Fruit fly (Drosophila melanogaster) whole organism, embryonic: ENCODE results near the gene Etl1.
A peak's percentile ranks its signal among the peaks of the same experiment; 100 is the strongest.

Experiments used
- Adf1 ChIP-seq: fragments of 200-800 bp; sonication (Bioruptor generic); IDR thresholded peaks from 2 replicates; pipeline ENCODE4 v1.3.6; 2022; ENCODE audit warnings: missing biosample characterization, missing genetic modification characterization
- CG13894 ChIP-seq: fragments of 200-800 bp; sonication (Bioruptor generic); optimal IDR thresholded peaks from 3 replicates; lab custom pipeline; 2018; ENCODE audit warnings: missing biosample characterization, mild to moderate bottlenecking, missing genetic modification characterization, moderate library complexity
- CG14860 ChIP-seq: fragments of 200-800 bp; sonication (Bioruptor generic); IDR thresholded peaks from 3 replicates; pipeline ENCODE4 v1.3.6; 2022; ENCODE audit warnings: missing biosample characterization, missing genetic modification characterization; ENCODE audit not compliant: partially characterized antibody
- CG17385 ChIP-seq: fragments of 200-800 bp; sonication (Bioruptor generic); optimal IDR thresholded peaks from 3 replicates; lab custom pipeline; 2018; ENCODE audit warnings: missing biosample characterization, mild to moderate bottlenecking, missing genetic modification characterization
- CG18011 ChIP-seq: fragments of 200-800 bp; sonication (Bioruptor generic); optimal IDR thresholded peaks from 2 replicates; lab custom pipeline; 2017; ENCODE audit warnings: missing biosample characterization, missing genetic modification characterization, mild to moderate bottlenecking, moderate library complexity, missing genotype
- CG2202 ChIP-seq: fragments of 200-800 bp; sonication (Bioruptor generic); optimal IDR thresholded peaks from 2 replicates; lab custom pipeline; 2018; ENCODE audit warnings: missing biosample characterization, mild to moderate bottlenecking, missing genetic modification characterization
- CG3065 ChIP-seq: fragments of 200-800 bp; sonication (Bioruptor generic); optimal IDR thresholded peaks from 2 replicates; lab custom pipeline; 2016; ENCODE audit warnings: missing biosample characterization, missing genetic modification characterization
- CG33557 ChIP-seq: fragments of 200-800 bp; sonication (Bioruptor generic); optimal IDR thresholded peaks from 2 replicates; lab custom pipeline; 2019; ENCODE audit warnings: missing biosample characterization, mild to moderate bottlenecking, missing genetic modification characterization, moderate library complexity
- CG4730 ChIP-seq: fragments of 200-800 bp; sonication (Bioruptor generic); IDR thresholded peaks from 2 replicates; pipeline ENCODE4 v1.3.6; 2022; ENCODE audit warnings: missing biosample characterization, missing genetic modification characterization
- CG6654 ChIP-seq: fragments of 200-800 bp; sonication (Bioruptor generic); optimal IDR thresholded peaks from 2 replicates; lab custom pipeline; 2017; ENCODE audit warnings: missing biosample characterization, mild to moderate bottlenecking, missing genetic modification characterization
- CG7745 ChIP-seq: fragments of 200-800 bp; sonication (Bioruptor generic); optimal IDR thresholded peaks from 2 replicates; lab custom pipeline; 2018; ENCODE audit warnings: missing biosample characterization, mild to moderate bottlenecking, missing genetic modification characterization, moderate library complexity
- CG7786 ChIP-seq: fragments of 200-800 bp; sonication (Bioruptor generic); optimal IDR thresholded peaks from 2 replicates; lab custom pipeline; 2016; ENCODE audit warnings: missing biosample characterization, missing genetic modification characterization
- CG7963 ChIP-seq: fragments of 200-800 bp; sonication (Bioruptor generic); IDR thresholded peaks from 3 replicates; pipeline ENCODE4 v1.3.6; 2022; ENCODE audit warnings: missing biosample characterization, missing genetic modification characterization; ENCODE audit not compliant: partially characterized antibody
- D ChIP-seq, 2 experiments: fragments of 200-800 bp in 1 of 2; fragments of >200 bp in 1 of 2; sonication (Bioruptor generic) in 1 of 2; optimal IDR thresholded peaks; 2 replicates in 1 of 2; 3 replicates in 1 of 2; lab custom pipeline; 2017; ENCODE audit warnings: mild to moderate bottlenecking in 1 of 2, missing biosample characterization in 1 of 2, missing genetic modification characterization in 1 of 2, missing genetic modification reagents in 1 of 2
- Dbx ChIP-seq: fragments of 200-800 bp; sonication (Bioruptor generic); IDR thresholded peaks from 3 replicates; pipeline ENCODE4 v1.3.6; 2022; ENCODE audit warnings: missing biosample characterization, missing genetic modification characterization
- Dip2 ChIP-seq: fragments of 200-800 bp; sonication (Bioruptor generic); IDR thresholded peaks from 2 replicates; pipeline ENCODE4 v1.3.6; 2022; ENCODE audit warnings: missing biosample characterization, missing genetic modification characterization
- Doc2 ChIP-seq: fragments of 200-800 bp; sonication (Bioruptor generic); IDR thresholded peaks from 2 replicates; pipeline ENCODE4 v1.3.6; 2022; ENCODE audit warnings: missing biosample characterization, missing genetic modification characterization
- ERR ChIP-seq: fragments of 200-800 bp; sonication (Bioruptor generic); optimal IDR thresholded peaks from 2 replicates; lab custom pipeline; 2016; ENCODE audit warnings: missing biosample characterization, missing genetic modification characterization
- Ets97D ChIP-seq: fragments of 200-800 bp; sonication (Bioruptor generic); optimal IDR thresholded peaks from 3 replicates; lab custom pipeline; 2016; ENCODE audit warnings: missing biosample characterization, missing genetic modification characterization
- Fer2 ChIP-seq: fragments of 200-800 bp; sonication (Bioruptor generic); optimal IDR thresholded peaks from 2 replicates; lab custom pipeline; 2018; ENCODE audit warnings: missing biosample characterization, mild to moderate bottlenecking, missing genetic modification characterization, moderate library complexity
- HLH54F ChIP-seq: fragments of 200-800 bp; sonication (Bioruptor generic); optimal IDR thresholded peaks from 3 replicates; lab custom pipeline; 2016; ENCODE audit warnings: missing biosample characterization, missing genetic modification characterization
- HLHmδ ChIP-seq: fragments of 200-800 bp; sonication (Bioruptor generic); optimal IDR thresholded peaks from 2 replicates; lab custom pipeline; 2018; ENCODE audit warnings: missing biosample characterization, mild to moderate bottlenecking, missing genetic modification characterization, moderate library complexity
- Hey ChIP-seq: fragments of 200-800 bp; sonication (Bioruptor generic); optimal IDR thresholded peaks from 3 replicates; lab custom pipeline; 2018; ENCODE audit warnings: missing biosample characterization, mild to moderate bottlenecking, missing genetic modification characterization
- HmgD ChIP-seq: fragments of 200-800 bp; sonication (Bioruptor generic); optimal IDR thresholded peaks from 3 replicates; lab custom pipeline; 2016; ENCODE audit warnings: missing biosample characterization, missing genetic modification characterization
- Hr39 ChIP-seq: fragments of >200 bp; optimal IDR thresholded peaks from 2 replicates; lab custom pipeline; 2017
- Med ChIP-seq: fragments of 200-800 bp; sonication (Bioruptor generic); peaks from one replicate; lab custom pipeline; 2016; ENCODE audit warnings: missing biosample characterization, missing genetic modification characterization, mild to moderate bottlenecking, inconsistent platforms, moderate library complexity
- NC2β ChIP-seq: fragments of 200-800 bp; sonication (Bioruptor generic); optimal IDR thresholded peaks from 2 replicates; lab custom pipeline; 2016; ENCODE audit warnings: missing biosample characterization, missing genetic modification characterization
- Neu2 ChIP-seq: fragments of 200-800 bp; sonication (Bioruptor generic); optimal IDR thresholded peaks from 3 replicates; lab custom pipeline; 2016; ENCODE audit warnings: missing biosample characterization, missing genetic modification characterization, borderline replicate concordance
- Poxn ChIP-seq: fragments of 200-800 bp; sonication (Bioruptor generic); IDR thresholded peaks from 2 replicates; pipeline ENCODE4 v1.3.6; 2022; ENCODE audit warnings: missing biosample characterization, missing genetic modification characterization
- abd-A ChIP-seq: fragments of 200-800 bp; sonication (Bioruptor generic); optimal IDR thresholded peaks from 3 replicates; lab custom pipeline; 2019; ENCODE audit warnings: missing biosample characterization, mild to moderate bottlenecking, missing genetic modification characterization, moderate library complexity
- ac ChIP-seq: fragments of 200-800 bp; sonication (Bioruptor generic); optimal IDR thresholded peaks from 3 replicates; lab custom pipeline; 2017; ENCODE audit warnings: missing biosample characterization, mild to moderate bottlenecking, missing genetic modification characterization
- az2 ChIP-seq: fragments of 200-800 bp; sonication (Bioruptor generic); optimal IDR thresholded peaks from 3 replicates; lab custom pipeline; 2016; ENCODE audit warnings: missing biosample characterization, missing genetic modification characterization
- bbx ChIP-seq: fragments of 200-800 bp; sonication (Bioruptor generic); IDR thresholded peaks from 2 replicates; pipeline ENCODE4 v1.3.6; 2022; ENCODE audit warnings: missing biosample characterization, missing genetic modification characterization; ENCODE audit not compliant: partially characterized antibody
- bowl ChIP-seq: fragments of 200-800 bp; sonication (Bioruptor generic); IDR thresholded peaks from 2 replicates; pipeline ENCODE4 v1.3.6; 2022; ENCODE audit warnings: missing biosample characterization, missing genetic modification characterization
- br ChIP-seq: fragments of >200 bp; optimal IDR thresholded peaks from 2 replicates; lab custom pipeline; 2017
- chm ChIP-seq: fragments of 200-800 bp; sonication (Bioruptor generic); IDR thresholded peaks from 2 replicates; pipeline ENCODE4 v1.3.6; 2022; ENCODE audit warnings: missing biosample characterization, missing genetic modification characterization
- da ChIP-seq: fragments of 200-800 bp; sonication (Bioruptor generic); optimal IDR thresholded peaks from 2 replicates; lab custom pipeline; 2016; ENCODE audit warnings: missing biosample characterization, missing genetic modification characterization
- dpn ChIP-seq, 2 experiments: fragments of 200-800 bp; sonication (Bioruptor generic); optimal IDR thresholded peaks; 3 replicates each; lab custom pipeline; 2016; ENCODE audit warnings: missing biosample characterization in 2 of 2, missing genetic modification characterization in 2 of 2
- fd64A ChIP-seq: fragments of 200-800 bp; sonication (Bioruptor generic); optimal IDR thresholded peaks from 3 replicates; lab custom pipeline; 2018; ENCODE audit warnings: missing biosample characterization, mild to moderate bottlenecking, missing genetic modification characterization
- fru ChIP-seq: fragments of >200 bp; optimal IDR thresholded peaks from 2 replicates; lab custom pipeline; 2017
- grau ChIP-seq: fragments of 200-800 bp; optimal IDR thresholded peaks from 3 replicates; lab custom pipeline; 2019; ENCODE audit warnings: missing biosample characterization, mild to moderate bottlenecking, missing genetic modification characterization, moderate library complexity
- gro ChIP-seq: fragments of 200-800 bp; sonication (Bioruptor generic); optimal IDR thresholded peaks from 2 replicates; lab custom pipeline; 2016; ENCODE audit warnings: missing biosample characterization, missing genetic modification characterization
- hb ChIP-seq: fragments of 200-800 bp; sonication (Bioruptor generic); IDR thresholded peaks from 3 replicates; pipeline ENCODE4 v1.3.6; 2022; ENCODE audit warnings: missing biosample characterization, missing genetic modification characterization; ENCODE audit not compliant: partially characterized antibody
- hkb ChIP-seq, 2 experiments: fragments of 200-800 bp in 1 of 2; fragments of >200 bp in 1 of 2; sonication (Bioruptor generic) in 1 of 2; IDR thresholded peaks in 1 of 2; optimal IDR thresholded peaks in 1 of 2; 2 replicates each; pipeline versions ENCODE4 v1.3.6 to Lab custom; 2017 to 2022; ENCODE audit warnings: missing biosample characterization in 1 of 2, missing genetic modification characterization in 1 of 2
- jing ChIP-seq: fragments of 200-800 bp; sonication (Bioruptor generic); optimal IDR thresholded peaks from 2 replicates; lab custom pipeline; 2018; ENCODE audit warnings: missing biosample characterization, mild to moderate bottlenecking, missing genetic modification characterization
- ken ChIP-seq: fragments of 200-800 bp; sonication (Bioruptor generic); IDR thresholded peaks from 3 replicates; pipeline ENCODE4 v1.3.6; 2022; ENCODE audit warnings: missing biosample characterization, missing genetic modification characterization
- mam ChIP-seq: fragments of 200-800 bp; sonication (Bioruptor generic); optimal IDR thresholded peaks from 3 replicates; lab custom pipeline; 2016; ENCODE audit warnings: missing biosample characterization, missing genetic modification characterization
- rib ChIP-seq: fragments of 200-800 bp; sonication (Bioruptor generic); IDR thresholded peaks from 2 replicates; pipeline ENCODE4 v1.3.6; 2022; ENCODE audit warnings: missing biosample characterization, missing genetic modification characterization
- sc ChIP-seq, 3 experiments: fragments of >200 bp in 2 of 3; fragments of 200-800 bp in 1 of 3; sonication (Bioruptor generic) in 1 of 3; optimal IDR thresholded peaks; 2 replicates in 2 of 3; 3 replicates in 1 of 3; lab custom pipeline; 2017; ENCODE audit warnings: mild to moderate bottlenecking in 1 of 3, missing biosample characterization in 1 of 3, missing genetic modification characterization in 1 of 3, missing genetic modification reagents in 1 of 3
- tna ChIP-seq: fragments of 200-800 bp; sonication (Bioruptor generic); IDR thresholded peaks from 2 replicates; pipeline ENCODE4 v1.3.6; 2022; ENCODE audit warnings: missing biosample characterization, missing genetic modification characterization; ENCODE audit not compliant: partially characterized antibody
- unc-4 ChIP-seq: fragments of 200-800 bp; sonication (Bioruptor generic); IDR thresholded peaks from 2 replicates; pipeline ENCODE4 v1.3.6; 2022; ENCODE audit warnings: missing biosample characterization, missing genetic modification characterization; ENCODE audit not compliant: partially characterized antibody

Gene Etl1

dm6 chr2L:9890576-9890975 lies 21.8 kb downstream of the Etl1 start, which contains the start of the genes CG34183 and CG4537 (continued):
- peak; percentile 2 for TF ChIP-seq NC2β (GFP tag; lab: Kevin White, UChicago)
- TF ChIP-seq CG6654, result no peak
- no peak for TF ChIP-seq fru (lab: Kevin White, UChicago)
- TF ChIP-seq ken (GFP tag; lab: Robert Waterston, UW), result no peak
- TF ChIP-seq CG13894 (tag; lab: Kevin White, UChicago), result no peak
- 0 out of 2 replicates have a peak, but pooled peaks have one; percentile 31 for TF ChIP-seq rib (GFP tag; lab: Robert Waterston, UW)
- TF ChIP-seq Neu2 (GFP tag; lab: Kevin White, UChicago), result no peak
- TF ChIP-seq CG14860, result peak; percentile 86
- TF ChIP-seq abd-A (tag; lab: Kevin White, UChicago), result no peak
- TF ChIP-seq Dbx (GFP tag; lab: Robert Waterston, UW), result no peak
- TF ChIP-seq HmgD, result no peak
- peak; percentile 94 for TF ChIP-seq bbx (GFP tag; lab: Robert Waterston, UW)
- peak; percentile 92 for TF ChIP-seq unc-4 (GFP tag; lab: Robert Waterston, UW)
- TF ChIP-seq Poxn (GFP tag; lab: Robert Waterston, UW), result no peak
- TF ChIP-seq grau, result no peak
- TF ChIP-seq Fer2 (tag; lab: Kevin White, UChicago), result no peak
- no peak for TF ChIP-seq CG7745 (tag; lab: Kevin White, UChicago)
- no peak for TF ChIP-seq CG4730 (GFP tag; lab: Robert Waterston, UW)
- no peak for TF ChIP-seq CG17385
- no peak for TF ChIP-seq hkb (optimal IDR thresholded peaks at IDR 0.05; lab: Kevin White, UChicago)
- no peak for TF ChIP-seq hkb (GFP tag; IDR thresholded peaks at IDR 0.05; lab: Robert Waterston, UW)
- TF ChIP-seq ERR, result no peak
- TF ChIP-seq CG2202 (tag; lab: Kevin White, UChicago), result no peak
- no peak for TF ChIP-seq CG7786 (GFP tag; lab: Kevin White, UChicago)
- no peak for TF ChIP-seq D (optimal IDR thresholded peaks at IDR 0.05; lab: Kevin White, UChicago)
- TF ChIP-seq D (GFP tag; optimal IDR thresholded peaks at IDR 0.05; lab: Kevin White, UChicago), result no peak
- TF ChIP-seq ac, result no peak
- TF ChIP-seq jing, result no peak
- no peak for TF ChIP-seq Hr39 (lab: Kevin White, UChicago)
- TF ChIP-seq CG3065 (GFP tag; lab: Kevin White, UChicago), result no peak
- TF ChIP-seq gro (GFP tag; lab: Kevin White, UChicago), result no peak
- TF ChIP-seq bowl (GFP tag; lab: Robert Waterston, UW), result no peak
- TF ChIP-seq HLH54F (GFP tag; lab: Kevin White, UChicago), result no peak
- TF ChIP-seq Dip2 (GFP tag; lab: Robert Waterston, UW), result no peak
- TF ChIP-seq mam, result no peak

dm6 chr2L:9887856-9888269 lies 24.5 kb downstream of the Etl1 start, which contains the start of gene Fkbp59:
Gene Fkbp59 (plus strand): TSS chr2L:9888005.
- TF ChIP-seq br (lab: Kevin White, UChicago) (no peak), Doc2 (no peak), hb (GFP tag; lab: Robert Waterston, UW) (peak; percentile 94), da (GFP tag; lab: Kevin White, UChicago) (no peak), fd64A (GFP tag; lab: Kevin White, UChicago) (no peak), CG33557 (GFP tag; lab: Kevin White, UChicago) (no peak), dpn (GFP tag; optimal IDR thresholded peaks at IDR 0.05; lab: Kevin White, UChicago) (peak in 1 of 2 experiments; percentile 4), Med (peak; percentile 64), Ets97D (peak; percentile 23), az2 (no peak), Neu2 (GFP tag; lab: Kevin White, UChicago) (no peak), CG18011 (GFP tag; lab: Kevin White, UChicago) (no peak), tna (peak; percentile 99), sc (optimal IDR thresholded peaks at IDR 0.05; lab: Kevin White, UChicago) (no peak), sc (GFP tag; optimal IDR thresholded peaks at IDR 0.05; lab: Kevin White, UChicago) (no peak), Adf1 (no peak), Hey (tag; lab: Kevin White, UChicago) (no peak), HLHmδ (GFP tag; lab: Kevin White, UChicago) (no peak), CG7963 (GFP tag; lab: Robert Waterston, UW) (peak; percentile 90), chm (no peak)
